Fruit fly (Drosophila melanogaster): ENCODE measurements around the gene Adgf-A.

Gene Adgf-A

dm6 chr3L:17757156-17758083 is 6.5 kb downstream of the Adgf-A start (continued):
- no peak for TF ChIP-seq lov (optimal IDR thresholded peaks at IDR 0.05)
- 0 out of 3 replicates have a peak, but pooled peaks have one; percentile 4 for TF ChIP-seq lov (GFP tag; IDR thresholded peaks at IDR 0.05)
- peak; percentile 25 for TF ChIP-seq Bdp1 (GFP tag; optimal IDR thresholded peaks at IDR 0.05)
- TF ChIP-seq Atf3 (GFP tag; optimal IDR thresholded peaks at IDR 0.05), result peak; percentile 44
- TF ChIP-seq CG13775 (GFP tag; optimal IDR thresholded peaks at IDR 0.05), result peak; percentile 86
- TF ChIP-seq nom (GFP tag; optimal IDR thresholded peaks at IDR 0.05), result no peak
- TF ChIP-seq CG30403 (GFP tag; optimal IDR thresholded peaks at IDR 0.05), result peak; percentile 83
- peak; percentile 69 for TF ChIP-seq NC2β (GFP tag; optimal IDR thresholded peaks at IDR 0.05)
- peak; percentile 51; the same call in 1 of the 2 replicates for TF ChIP-seq E2f2 (GFP tag; IDR thresholded peaks at IDR 0.05)
- peak; percentile 70 for TF ChIP-seq onecut (GFP tag; IDR thresholded peaks at IDR 0.05)
- peak; percentile 5 for TF ChIP-seq NfI (GFP tag; optimal IDR thresholded peaks at IDR 0.05)
- no peak; the same call in 2 of the 3 replicates for TF ChIP-seq Aef1 (GFP tag; IDR thresholded peaks at IDR 0.05)
- peak; percentile 85 for TF ChIP-seq CG10267 (tag; optimal IDR thresholded peaks at IDR 0.05)
- TF ChIP-seq E2f1 (GFP tag; IDR thresholded peaks at IDR 0.05), result peak; percentile 56
- TF ChIP-seq CG12219 (GFP tag; optimal IDR thresholded peaks at IDR 0.05), result peak; percentile 72
- TF ChIP-seq CG1529 (GFP tag; optimal IDR thresholded peaks at IDR 0.05), result peak; percentile 88
- TF ChIP-seq CG4617 (GFP tag; optimal IDR thresholded peaks at IDR 0.05; ENCODE audit: borderline replicate concordance), result no peak
- TF ChIP-seq seq (GFP tag; IDR thresholded peaks at IDR 0.05), result peak; percentile 54
- TF ChIP-seq Hey (tag; optimal IDR thresholded peaks at IDR 0.05), result peak; percentile 35
- no peak for TF ChIP-seq lbe (GFP tag; optimal IDR thresholded peaks at IDR 0.05)
- no peak for TF ChIP-seq al (GFP tag; IDR thresholded peaks at IDR 0.05)
- peak; percentile 73 for TF ChIP-seq CG18619 (GFP tag; optimal IDR thresholded peaks at IDR 0.05)
- no peak for TF ChIP-seq Dip2 (GFP tag; IDR thresholded peaks at IDR 0.05)
- peak; percentile 31; the same call in 1 of the 2 replicates for TF ChIP-seq chm (GFP tag; IDR thresholded peaks at IDR 0.05)
- TF ChIP-seq CG6175 (GFP tag; IDR thresholded peaks at IDR 0.05), result no peak
- no peak for TF ChIP-seq CG13624 (GFP tag; optimal IDR thresholded peaks at IDR 0.05)
- peak; percentile 70 for TF ChIP-seq ara (GFP tag; IDR thresholded peaks at IDR 0.05)
- no peak for TF ChIP-seq ato (GFP tag; IDR thresholded peaks at IDR 0.05; ENCODE audit: partially characterized antibody)
- TF ChIP-seq gce (GFP tag; IDR thresholded peaks at IDR 0.05), result no peak
- peak; percentile 46 for TF ChIP-seq bab2 (GFP tag; optimal IDR thresholded peaks at IDR 0.05)
- no peak for TF ChIP-seq hkb (optimal IDR thresholded peaks at IDR 0.05)
- TF ChIP-seq hkb (GFP tag; IDR thresholded peaks at IDR 0.05), result peak; percentile 80
- peak; percentile 17 for TF ChIP-seq Sry-β (GFP tag; optimal IDR thresholded peaks at IDR 0.05)
- TF ChIP-seq CG9727 (GFP tag; optimal IDR thresholded peaks at IDR 0.05), result peak; percentile 93
- peak; percentile 75 for TF ChIP-seq Med (GFP tag)
- TF ChIP-seq CG16813 (GFP tag; IDR thresholded peaks at IDR 0.05; ENCODE audit: partially characterized antibody), result 0 out of 3 replicates have a peak, but pooled peaks have one; percentile 28
- TF ChIP-seq BtbVII (GFP tag; optimal IDR thresholded peaks at IDR 0.05), result peak; percentile 67
- TF ChIP-seq tap (tag; optimal IDR thresholded peaks at IDR 0.05), result peak; percentile 56
- TF ChIP-seq ems (GFP tag; optimal IDR thresholded peaks at IDR 0.05), result peak; percentile 49
- TF ChIP-seq bigmax (GFP tag; optimal IDR thresholded peaks at IDR 0.05), result no peak
- TF ChIP-seq Camta (GFP tag; optimal IDR thresholded peaks at IDR 0.05), result peak; percentile 70
- peak; percentile 76 for TF ChIP-seq Max (GFP tag; optimal IDR thresholded peaks at IDR 0.05)
- no peak for TF ChIP-seq prd (optimal IDR thresholded peaks at IDR 0.05)
- peak; percentile 75 for TF ChIP-seq prd (GFP tag; IDR thresholded peaks at IDR 0.05)
- peak; percentile 35 for TF ChIP-seq kay (GFP tag; optimal IDR thresholded peaks at IDR 0.05)
- TF ChIP-seq Dad (GFP tag; optimal IDR thresholded peaks at IDR 0.05), result no peak
- no peak for TF ChIP-seq her (GFP tag; optimal IDR thresholded peaks at IDR 0.05)
- peak; percentile 45 for TF ChIP-seq Mad (GFP tag; optimal IDR thresholded peaks at IDR 0.05)
- peak; percentile 38 for TF ChIP-seq disco-r (GFP tag; optimal IDR thresholded peaks at IDR 0.05)
- TF ChIP-seq trh (GFP tag; optimal IDR thresholded peaks at IDR 0.05), result peak; percentile 37

All from whole organism, embryonic.